Worm (Caenorhabditis elegans): ENCODE data around the gene F36H5.8.

Gene F36H5.8

ce11 chrII:1709959-1710358, 40.5 kb downstream of the F36H5.8 start, which contains the start of gene fbxa-184:
Gene fbxa-184 (plus strand): TSS chrII:1710259.
- no peak for TF ChIP-seq aly-2 (tag; optimal IDR thresholded peaks at IDR 0.05)

- TF ChIP-seq blmp-1 (tag; optimal IDR thresholded peaks at IDR 0.05; ENCODE audit: insufficient read depth) (no peak), nhr-25 (tag; optimal IDR thresholded peaks at IDR 0.05) (no peak), mbf-1 (tag; optimal IDR thresholded peaks at IDR 0.05) (no peak), lin-39 (tag; optimal IDR thresholded peaks at IDR 0.05) (no peak), nhr-10 (tag; optimal IDR thresholded peaks at IDR 0.05) (no peak), nhr-129 (tag; optimal IDR thresholded peaks at IDR 0.05) (no peak), ceh-82 (tag; optimal IDR thresholded peaks at IDR 0.05) (no peak), ZK546.5 (tag; optimal IDR thresholded peaks at IDR 0.05) (no peak), elt-3 (tag; optimal IDR thresholded peaks at IDR 0.05) (no peak), alr-1 (tag; optimal IDR thresholded peaks at IDR 0.05) (no peak), ztf-1 (GFP tag; conservative IDR thresholded peaks at IDR 0.05) (no peak), nhr-21 (tag; optimal IDR thresholded peaks at IDR 0.05) (no peak), snpc-4 (tag; optimal IDR thresholded peaks at IDR 0.05) (no peak)
These were observed 44.1 kb downstream of the F36H5.8 start, which contains the start of gene sdz-18 for ce11 chrII:1706385-1706784. Gene sdz-18 (minus strand): TSS chrII:1706485.

- TF ChIP-seq fos-1 (tag; optimal IDR thresholded peaks at IDR 0.05) (no peak), R02D3.7 (tag; optimal IDR thresholded peaks at IDR 0.05) (no peak), peb-1 (tag; optimal IDR thresholded peaks at IDR 0.05) (no peak), dmd-4 (tag; optimal IDR thresholded peaks at IDR 0.05) (no peak), mab-5 (tag; optimal IDR thresholded peaks at IDR 0.05) (no peak), lin-13 (GFP tag; optimal IDR thresholded peaks at IDR 0.05) (no peak), lin-39 (tag; optimal IDR thresholded peaks at IDR 0.05) (no peak), nhr-10 (tag; optimal IDR thresholded peaks at IDR 0.05) (no peak), egl-27 (tag; optimal IDR thresholded peaks at IDR 0.05) (no peak), zag-1 (tag; optimal IDR thresholded peaks at IDR 0.05) (no peak), unc-62 (GFP tag; optimal IDR thresholded peaks at IDR 0.05) (no peak), lsy-2 (tag; optimal IDR thresholded peaks at IDR 0.05) (no peak), nhr-12 (tag; optimal IDR thresholded peaks at IDR 0.05) (no peak)
These were observed 47.1 kb downstream of the F36H5.8 start, which contains the start of gene fbxb-47 for ce11 chrII:1703363-1703762. Gene fbxb-47 (minus strand): TSS chrII:1703463.

All from whole organism, L2 larva.